Worm (Caenorhabditis elegans) whole organism, mixed stage, embryonic: ENCODE measurements around the gene ifet-1.

Experiments used
- M03D4.4 ChIP-seq: sonication (generic microtip); optimal IDR thresholded peaks from 2 replicates; lab custom pipeline; 2017; ENCODE audit warnings: mild to moderate bottlenecking, missing genetic modification characterization, missing compliant biosample characterization
- bed-3 ChIP-seq: fragments of 200-800 bp; sonication (Bioruptor generic); optimal IDR thresholded peaks from 3 replicates; lab custom pipeline; 2018; ENCODE audit warnings: mild to moderate bottlenecking, missing genetic modification characterization, moderate library complexity, missing compliant biosample characterization
- blmp-1 ChIP-seq: fragments of 150-350 bp; optimal IDR thresholded peaks from 2 replicates; lab custom pipeline; 2014; ENCODE audit warnings: missing biosample characterization, missing genetic modification characterization
- ceh-39 ChIP-seq: fragments of 150-350 bp; optimal IDR thresholded peaks from 2 replicates; lab custom pipeline; 2014; ENCODE audit warnings: missing biosample characterization, missing genetic modification characterization
- ceh-43 ChIP-seq: fragments of 200-800 bp; sonication (Bioruptor generic); optimal IDR thresholded peaks from 2 replicates; lab custom pipeline; 2018; ENCODE audit warnings: mild to moderate bottlenecking, missing genetic modification characterization, moderate library complexity, missing compliant biosample characterization
- ces-1 ChIP-seq: fragments of 150-350 bp; optimal IDR thresholded peaks from 2 replicates; lab custom pipeline; 2014; ENCODE audit warnings: missing biosample characterization, missing genetic modification reagents, missing genetic modification characterization
- cnd-1 ChIP-seq: fragments of 200-800 bp; sonication (Bioruptor generic); optimal IDR thresholded peaks from 2 replicates; lab custom pipeline; 2018; ENCODE audit warnings: mild to moderate bottlenecking, missing genetic modification characterization, missing compliant biosample characterization
- drap-1 ChIP-seq: fragments of 200-800 bp; sonication (Bioruptor generic); optimal IDR thresholded peaks from 3 replicates; lab custom pipeline; 2018; ENCODE audit warnings: mild to moderate bottlenecking, missing genetic modification characterization, missing compliant biosample characterization
- elt-1 ChIP-seq: sonication (generic microtip); optimal IDR thresholded peaks from 2 replicates; lab custom pipeline; 2017; ENCODE audit warnings: missing genetic modification characterization, mild to moderate bottlenecking, missing compliant biosample characterization, antibody characterized with exemption, moderate library complexity, borderline replicate concordance; ENCODE audit not compliant: insufficient read depth
- elt-3 ChIP-seq: fragments of 150-350 bp; optimal IDR thresholded peaks from 2 replicates; lab custom pipeline; 2014; ENCODE audit warnings: missing biosample characterization, missing genetic modification characterization
- ham-2 ChIP-seq: fragments of 200-800 bp; sonication (Bioruptor generic); optimal IDR thresholded peaks from 2 replicates; lab custom pipeline; 2018; ENCODE audit warnings: mild to moderate bottlenecking, missing genetic modification characterization, missing compliant biosample characterization
- lin-32 ChIP-seq: fragments of 200-800 bp; sonication (Bioruptor generic); optimal IDR thresholded peaks from 2 replicates; lab custom pipeline; 2018; ENCODE audit warnings: mild to moderate bottlenecking, missing genetic modification characterization, missing compliant biosample characterization
- lsy-2 ChIP-seq: fragments of 150-350 bp; optimal IDR thresholded peaks from 2 replicates; lab custom pipeline; 2014; ENCODE audit warnings: missing biosample characterization, missing genetic modification characterization
- mep-1 ChIP-seq: fragments of 150-350 bp; optimal IDR thresholded peaks from 2 replicates; lab custom pipeline; 2017; ENCODE audit warnings: missing biosample characterization, missing genetic modification reagents, missing genetic modification characterization, inconsistent platforms
- mls-2 ChIP-seq: sonication (generic microtip); optimal IDR thresholded peaks from 2 replicates; lab custom pipeline; 2016; ENCODE audit warnings: mild to moderate bottlenecking, missing genetic modification characterization, moderate library complexity, missing compliant biosample characterization
- nhr-12 ChIP-seq: fragments of 150-350 bp; optimal IDR thresholded peaks from 2 replicates; lab custom pipeline; 2014; ENCODE audit warnings: missing biosample characterization, missing genetic modification characterization
- nhr-2 ChIP-seq: fragments of 150-350 bp; optimal IDR thresholded peaks from 2 replicates; lab custom pipeline; 2014; ENCODE audit warnings: missing biosample characterization, missing genetic modification characterization
- nhr-28 ChIP-seq: fragments of 150-350 bp; optimal IDR thresholded peaks from 2 replicates; lab custom pipeline; 2014; ENCODE audit warnings: missing biosample characterization, missing genetic modification characterization
- nhr-76 ChIP-seq: sonication (generic microtip); optimal IDR thresholded peaks from 2 replicates; lab custom pipeline; 2017; ENCODE audit warnings: missing biosample characterization, missing genetic modification characterization
- pha-4 ChIP-seq: fragments of 150-350 bp; optimal IDR thresholded peaks from 2 replicates; lab custom pipeline; 2018; ENCODE audit warnings: missing biosample characterization, missing genetic modification reagents, missing genetic modification characterization
- sem-2 ChIP-seq: fragments of 200-800 bp; sonication (Bioruptor generic); optimal IDR thresholded peaks from 2 replicates; lab custom pipeline; 2018; ENCODE audit warnings: mild to moderate bottlenecking, missing genetic modification characterization, missing compliant biosample characterization
- snpc-4 ChIP-seq: fragments of 150-350 bp; optimal IDR thresholded peaks from 2 replicates; lab custom pipeline; 2014; ENCODE audit warnings: missing biosample characterization, missing genetic modification characterization
- sptf-1 ChIP-seq: sonication (generic microtip); optimal IDR thresholded peaks from 2 replicates; lab custom pipeline; 2017; ENCODE audit warnings: mild to moderate bottlenecking, missing genetic modification characterization, moderate library complexity, missing compliant biosample characterization
- unc-120 ChIP-seq: sonication (generic microtip); optimal IDR thresholded peaks from 2 replicates; lab custom pipeline; 2017; ENCODE audit warnings: missing genetic modification characterization, missing compliant biosample characterization; ENCODE audit not compliant: poor library complexity, severe bottlenecking
- unc-62 ChIP-seq: fragments of 150-350 bp; optimal IDR thresholded peaks from 2 replicates; lab custom pipeline; 2014; ENCODE audit warnings: missing biosample characterization, missing genetic modification reagents, missing genetic modification characterization
- zip-8 ChIP-seq: fragments of 150-350 bp; optimal IDR thresholded peaks from 2 replicates; lab custom pipeline; 2014; ENCODE audit warnings: missing biosample characterization, missing genetic modification characterization
- ztf-11 ChIP-seq: fragments of 150-350 bp; optimal IDR thresholded peaks from 2 replicates; lab custom pipeline; 2014; ENCODE audit warnings: missing biosample characterization, missing genetic modification characterization

ifet-1 gene

ce11 chrIII:4504934-4505484, 30.1 kb upstream of the ifet-1 start:
- no peak for TF ChIP-seq ceh-39 (tag; lab: Kevin White, UChicago)
- TF ChIP-seq mep-1 (tag; lab: Kevin White, UChicago) = no peak
- no peak for TF ChIP-seq elt-3 (tag; lab: Kevin White, UChicago)
- no peak for TF ChIP-seq sptf-1 (tag; lab: Kevin White, UChicago)
- TF ChIP-seq lsy-2 = no peak
- TF ChIP-seq zip-8 (tag; lab: Kevin White, UChicago) = no peak
- TF ChIP-seq nhr-2 (tag; lab: Kevin White, UChicago) = no peak
- TF ChIP-seq ces-1 = no peak
- no peak for TF ChIP-seq nhr-76
- TF ChIP-seq blmp-1 = no peak
- TF ChIP-seq ztf-11 = no peak
- TF ChIP-seq nhr-12 = no peak
- TF ChIP-seq lin-32 = no peak
- no peak for TF ChIP-seq snpc-4 (tag; lab: Kevin White, UChicago)
- TF ChIP-seq ceh-43 (GFP tag; lab: Kevin White, UChicago) = no peak
- no peak for TF ChIP-seq bed-3 (GFP tag; lab: Kevin White, UChicago)
- no peak for TF ChIP-seq nhr-28

- no peak for TF ChIP-seq ceh-39 (tag; lab: Kevin White, UChicago)
- TF ChIP-seq cnd-1 (tag; lab: Kevin White, UChicago) = no peak
- no peak for TF ChIP-seq M03D4.4 (tag; lab: Kevin White, UChicago)
- TF ChIP-seq ztf-11 = no peak
- TF ChIP-seq unc-120 (tag; lab: Kevin White, UChicago) = peak; percentile 44
- no peak for TF ChIP-seq nhr-76
- TF ChIP-seq sptf-1 (tag; lab: Kevin White, UChicago) = no peak
- no peak for TF ChIP-seq blmp-1
- TF ChIP-seq sem-2 (GFP tag; lab: Kevin White, UChicago) = no peak
- no peak for TF ChIP-seq lsy-2
- no peak for TF ChIP-seq ham-2 (GFP tag; lab: Kevin White, UChicago)
- peak; percentile 56 for TF ChIP-seq ces-1
- TF ChIP-seq zip-8 (tag; lab: Kevin White, UChicago) = no peak
Measured at ce11 chrIII:4504358-4504757, 29.4 kb upstream of the ifet-1 start.

- TF ChIP-seq mep-1 (tag; lab: Kevin White, UChicago) = peak; percentile 4
- TF ChIP-seq elt-3 (tag; lab: Kevin White, UChicago) = no peak
- peak; percentile 10 for TF ChIP-seq M03D4.4 (tag; lab: Kevin White, UChicago)
- peak; percentile 41 for TF ChIP-seq sptf-1 (tag; lab: Kevin White, UChicago)
- peak; percentile 89 for TF ChIP-seq zip-8 (tag; lab: Kevin White, UChicago)
- TF ChIP-seq nhr-2 (tag; lab: Kevin White, UChicago) = peak; percentile 91
- TF ChIP-seq ceh-39 (tag; lab: Kevin White, UChicago) = peak; percentile 53
- TF ChIP-seq cnd-1 (tag; lab: Kevin White, UChicago) = peak; percentile 83
- TF ChIP-seq mls-2 (tag; lab: Kevin White, UChicago) = no peak
- no peak for TF ChIP-seq elt-1 (tag; lab: Kevin White, UChicago)
- TF ChIP-seq blmp-1 = no peak
- peak; percentile 34 for TF ChIP-seq ham-2 (GFP tag; lab: Kevin White, UChicago)
- peak; percentile 43 for TF ChIP-seq ztf-11
- TF ChIP-seq unc-62 (GFP tag; lab: Kevin White, UChicago) = peak; percentile 56
- TF ChIP-seq pha-4 = peak; percentile 30
Measured at ce11 chrIII:4502559-4503240, 27.8 kb upstream of the ifet-1 start.

ce11 chrIII:4498938-4499337, 24.0 kb upstream of the ifet-1 start, which contains the start of the genes C07G2.5 and atf-7:
TSS of gene C07G2.5 (minus strand) at chrIII:4499038.
TSS of gene atf-7 (minus strand) at chrIII:4499045.
- no peak for TF ChIP-seq drap-1 (GFP tag; lab: Kevin White, UChicago)
- no peak for TF ChIP-seq cnd-1 (tag; lab: Kevin White, UChicago)
- TF ChIP-seq pha-4 = no peak
- TF ChIP-seq, all 35 proteins: peak for 0

- TF ChIP-seq zip-8 (tag; lab: Kevin White, UChicago) (peak; percentile 29), mls-2 (tag; lab: Kevin White, UChicago) (no peak)
Measured at ce11 chrIII:4496085-4496484, 21.1 kb upstream of the ifet-1 start.

ce11 chrIII:4495685-4496084, 20.7 kb upstream of the ifet-1 start:
- no peak for TF ChIP-seq snpc-4 (tag; lab: Kevin White, UChicago)
